Fruit fly (Drosophila melanogaster): ENCODE data around the gene CG6168.

DNA sequence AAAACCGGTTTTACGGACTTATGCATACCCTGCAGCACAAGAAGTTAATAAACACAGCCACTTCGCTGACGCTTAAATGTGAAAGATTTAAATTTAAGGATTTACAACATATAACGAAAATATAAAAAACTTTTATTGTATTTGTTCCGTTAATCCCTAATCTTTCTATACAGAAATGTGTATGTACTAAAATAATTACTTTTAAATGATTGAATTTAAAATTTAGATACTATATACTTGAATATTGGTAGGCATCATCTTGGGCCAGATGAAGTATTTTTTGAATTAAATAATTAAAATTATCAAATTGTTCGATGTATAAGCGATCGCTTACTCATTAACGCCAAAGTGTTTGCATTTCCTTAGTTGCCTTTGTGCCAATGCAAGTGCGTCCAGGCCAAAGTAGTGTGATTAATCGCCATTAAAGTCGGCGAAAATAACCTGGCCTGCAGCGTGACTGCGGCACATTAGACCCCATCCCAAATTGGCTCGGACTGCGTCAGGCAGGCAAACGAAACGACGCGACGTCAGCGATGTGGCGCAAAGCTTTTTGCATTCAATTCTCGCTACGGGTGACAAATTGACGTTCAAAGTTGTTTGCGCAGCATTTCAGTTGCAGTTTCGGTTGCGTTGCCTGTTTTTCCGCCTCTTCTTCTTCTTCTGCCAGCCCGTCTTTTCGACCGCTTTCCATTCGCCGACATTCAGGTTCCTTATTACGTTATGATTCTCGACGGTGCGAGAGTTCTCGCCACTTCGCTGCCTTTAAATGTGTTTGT, 23.7 kb downstream of the CG6168 start:
- TF ChIP-seq CG8478 (optimal IDR thresholded peaks at IDR 0.05) (no peak), CTCF (optimal IDR thresholded peaks at IDR 0.05) (no peak)

Data from S2 (cell line).